Worm (Caenorhabditis elegans): ENCODE data around the gene malt-1.
A peak's percentile ranks its signal among the peaks of the same experiment; 100 is the strongest.

Gene malt-1

ce11 chrII:6926488-6926887 lies 24.6 kb downstream of the malt-1 start (continued):
- TF ChIP-seq madf-5 (GFP tag; IDR thresholded peaks at IDR 0.05) (no peak), nhr-28 (tag; optimal IDR thresholded peaks at IDR 0.05) (peak; percentile 70), lin-38 (GFP tag; IDR thresholded peaks at IDR 0.05) (peak; percentile 41), ceh-20 (GFP tag; IDR thresholded peaks at IDR 0.05) (peak; percentile 13; the same call in 1 of the 2 replicates), ZK546.5 (tag; optimal IDR thresholded peaks at IDR 0.05) (no peak), egl-27 (tag; optimal IDR thresholded peaks at IDR 0.05) (no peak), ZK337.2 (GFP tag; IDR thresholded peaks at IDR 0.05) (0 out of 2 replicates have a peak, but pooled peaks have one; percentile 46), pha-4 (GFP tag; IDR thresholded peaks at IDR 0.05) (peak; percentile 76; the same call in 1 of the 2 replicates), pha-4 (tag; optimal IDR thresholded peaks at IDR 0.05) (peak; percentile 30), nhr-41 (GFP tag; IDR thresholded peaks at IDR 0.05) (no peak), F49E8.2 (tag; optimal IDR thresholded peaks at IDR 0.05; ENCODE audit: borderline replicate concordance) (no peak), mes-2 (tag; optimal IDR thresholded peaks at IDR 0.05; ENCODE audit: poor library complexity, severe bottlenecking) (peak; percentile 83), lsy-2 (tag; optimal IDR thresholded peaks at IDR 0.05) (peak; percentile 46 to 79), daf-16 (GFP tag; optimal IDR thresholded peaks at IDR 0.05) (peak; percentile 18 to 40), daf-16 (tag; optimal IDR thresholded peaks at IDR 0.05) (peak; percentile 69), jun-1 (tag; optimal IDR thresholded peaks at IDR 0.05) (peak; percentile 44), nhr-25 (tag; optimal IDR thresholded peaks at IDR 0.05; ENCODE audit: borderline replicate concordance, insufficient read depth) (peak; percentile 14), dmd-6 (GFP tag; IDR thresholded peaks at IDR 0.05) (peak; percentile 83), arid-1 (GFP tag; conservative IDR thresholded peaks at IDR 0.05) (peak; percentile 23; the same call in 1 of the 2 replicates), Y5F2A.4 (GFP tag; optimal IDR thresholded peaks at IDR 0.05) (no peak), mep-1 (tag; optimal IDR thresholded peaks at IDR 0.05) (peak; percentile 91), nhr-11 (tag; optimal IDR thresholded peaks at IDR 0.05) (peak; percentile 73), sdz-12 (GFP tag; optimal IDR thresholded peaks at IDR 0.05) (no peak), daf-19 (GFP tag; conservative IDR thresholded peaks at IDR 0.05) (no peak), daf-12 (tag; optimal IDR thresholded peaks at IDR 0.05) (no peak), ceh-44 (GFP tag; IDR thresholded peaks at IDR 0.05) (no peak), dve-1 (tag; optimal IDR thresholded peaks at IDR 0.05; ENCODE audit: insufficient read depth) (peak; percentile 93), F37D6.2 (tag; optimal IDR thresholded peaks at IDR 0.05) (peak; percentile 44), vab-7 (GFP tag; IDR thresholded peaks at IDR 0.05) (no peak), pqm-1 (tag; optimal IDR thresholded peaks at IDR 0.05) (peak; percentile 68), spr-1 (tag; optimal IDR thresholded peaks at IDR 0.05) (peak; percentile 0), hif-1 (tag; optimal IDR thresholded peaks at IDR 0.05) (peak; percentile 18 to 74), madf-9 (GFP tag; conservative IDR thresholded peaks at IDR 0.05) (peak; percentile 31; the same call in 1 of the 2 replicates), zip-2 (tag; optimal IDR thresholded peaks at IDR 0.05) (no peak), hmg-1.1 (GFP tag; IDR thresholded peaks at IDR 0.05) (peak; percentile 87), set-16 (GFP tag; IDR thresholded peaks at IDR 0.05) (peak; percentile 68), zip-11 (GFP tag; IDR thresholded peaks at IDR 0.05) (no peak), lir-3 (tag; optimal IDR thresholded peaks at IDR 0.05) (no peak), attf-4 (tag; optimal IDR thresholded peaks at IDR 0.05) (no peak), dpl-1 (GFP tag; optimal IDR thresholded peaks at IDR 0.05) (peak; percentile 46), ceh-28 (tag; optimal IDR thresholded peaks at IDR 0.05) (peak; percentile 34), aha-1 (tag) (peak; percentile 52), lin-39 (tag; optimal IDR thresholded peaks at IDR 0.05) (no peak), mxl-3 (GFP tag; optimal IDR thresholded peaks at IDR 0.05) (peak; percentile 78), R02D3.7 (tag; optimal IDR thresholded peaks at IDR 0.05) (no peak), dmd-8 (GFP tag; IDR thresholded peaks at IDR 0.05) (no peak), F10B5.3 (tag; optimal IDR thresholded peaks at IDR 0.05) (peak; percentile 9), F26F4.8 (GFP tag; conservative IDR thresholded peaks at IDR 0.05) (no peak), Y105C5A.15 (GFP tag; IDR thresholded peaks at IDR 0.05) (no peak), nhr-48 (tag; optimal IDR thresholded peaks at IDR 0.05) (peak; percentile 75), mxl-2 (GFP tag; conservative IDR thresholded peaks at IDR 0.05) (no peak)

Data from whole organism, L4 larva.